Worm (Caenorhabditis elegans) whole organism, late embryonic: ENCODE data around the gene etc-1.

Experiments used
- C08G9.2 ChIP-seq: sonication (generic microtip); optimal IDR thresholded peaks from 2 replicates; lab custom pipeline; 2016; ENCODE audit warnings: mild to moderate bottlenecking, missing genetic modification characterization, moderate library complexity, missing compliant biosample characterization
- C38D4.7 ChIP-seq: fragments of 200-800 bp; sonication (Bioruptor generic); optimal IDR thresholded peaks from 2 replicates; lab custom pipeline; 2018; ENCODE audit warnings: mild to moderate bottlenecking, missing genetic modification characterization, moderate library complexity, missing compliant biosample characterization
- K02D7.2 ChIP-seq: sonication (generic microtip); optimal IDR thresholded peaks from 2 replicates; lab custom pipeline; 2017; ENCODE audit warnings: mild to moderate bottlenecking, missing genetic modification characterization, missing compliant biosample characterization
- Y22D7AL.16 ChIP-seq: sonication (generic microtip); optimal IDR thresholded peaks from 2 replicates; lab custom pipeline; 2016; ENCODE audit warnings: missing genetic modification characterization, missing compliant biosample characterization
- ahr-1 ChIP-seq: sonication (generic microtip); optimal IDR thresholded peaks from 2 replicates; lab custom pipeline; 2016; ENCODE audit warnings: missing genetic modification characterization, missing compliant biosample characterization
- ceh-14 ChIP-seq: sonication (generic microtip); optimal IDR thresholded peaks from 2 replicates; lab custom pipeline; 2016; ENCODE audit warnings: missing genotype, missing genetic modification characterization, missing compliant biosample characterization
- ceh-19 ChIP-seq: fragments of 200-800 bp; sonication (Bioruptor generic); optimal IDR thresholded peaks from 2 replicates; lab custom pipeline; 2018; ENCODE audit warnings: mild to moderate bottlenecking, missing genetic modification characterization, missing compliant biosample characterization
- ceh-22 ChIP-seq: sonication (generic microtip); optimal IDR thresholded peaks from 2 replicates; lab custom pipeline; 2017; ENCODE audit warnings: missing biosample characterization, missing genetic modification characterization
- ceh-24 ChIP-seq: sonication (generic microtip); optimal IDR thresholded peaks from 2 replicates; lab custom pipeline; 2016; ENCODE audit warnings: mild to moderate bottlenecking, missing genetic modification characterization, missing compliant biosample characterization
- ceh-48 ChIP-seq: sonication (generic microtip); optimal IDR thresholded peaks from 2 replicates; lab custom pipeline; 2016; ENCODE audit warnings: missing genetic modification characterization, inconsistent platforms, missing compliant biosample characterization
- che-1 ChIP-seq: sonication (generic microtip); optimal IDR thresholded peaks from 2 replicates; lab custom pipeline; 2016; ENCODE audit warnings: mild to moderate bottlenecking, missing genetic modification characterization, missing compliant biosample characterization
- dmd-4 ChIP-seq: sonication (generic microtip); optimal IDR thresholded peaks from 2 replicates; lab custom pipeline; 2016; ENCODE audit warnings: borderline replicate concordance, missing genetic modification characterization, missing compliant biosample characterization
- dve-1 ChIP-seq: sonication (generic microtip); optimal IDR thresholded peaks from 2 replicates; lab custom pipeline; 2017; ENCODE audit warnings: antibody characterized with exemption, mild to moderate bottlenecking, missing genetic modification characterization, missing compliant biosample characterization
- elt-2 ChIP-seq: sonication (generic microtip); optimal IDR thresholded peaks from 2 replicates; lab custom pipeline; 2016; ENCODE audit warnings: missing genetic modification reagents, missing genetic modification characterization, missing compliant biosample characterization
- elt-4 ChIP-seq: sonication (generic microtip); optimal IDR thresholded peaks from 2 replicates; lab custom pipeline; 2016; ENCODE audit warnings: missing genetic modification characterization, missing compliant biosample characterization
- fkh-10 ChIP-seq: fragments of 150-350 bp; optimal IDR thresholded peaks from 2 replicates; lab custom pipeline; 2014; ENCODE audit warnings: missing biosample characterization, missing genetic modification reagents, missing genetic modification characterization
- gmeb-2 ChIP-seq: sonication (generic microtip); optimal IDR thresholded peaks from 2 replicates; lab custom pipeline; 2016; ENCODE audit warnings: missing genetic modification characterization, inconsistent platforms, missing compliant biosample characterization
- hlh-15 ChIP-seq: sonication (generic microtip); optimal IDR thresholded peaks from 2 replicates; lab custom pipeline; 2016; ENCODE audit warnings: missing genetic modification characterization, missing compliant biosample characterization
- hlh-30 ChIP-seq: sonication (generic microtip); optimal IDR thresholded peaks from 2 replicates; lab custom pipeline; 2017; ENCODE audit warnings: antibody characterized with exemption, missing genetic modification characterization, missing compliant biosample characterization; ENCODE audit not compliant: insufficient read depth
- hlh-8 ChIP-seq: sonication (generic microtip); optimal IDR thresholded peaks from 2 replicates; lab custom pipeline; 2016; ENCODE audit warnings: missing genotype, missing genetic modification characterization, missing compliant biosample characterization
- lim-6 ChIP-seq: sonication (generic microtip); optimal IDR thresholded peaks from 2 replicates; lab custom pipeline; 2016; ENCODE audit warnings: missing genetic modification characterization, missing compliant biosample characterization
- lin-11 ChIP-seq: fragments of 200-800 bp; sonication (Bioruptor generic); optimal IDR thresholded peaks from 2 replicates; lab custom pipeline; 2018; ENCODE audit warnings: mild to moderate bottlenecking, missing genetic modification characterization, missing compliant biosample characterization
- mec-3 ChIP-seq: sonication (generic microtip); optimal IDR thresholded peaks from 2 replicates; lab custom pipeline; 2016; ENCODE audit warnings: borderline replicate concordance, missing genetic modification characterization, missing compliant biosample characterization
- npax-4 ChIP-seq: sonication (generic microtip); optimal IDR thresholded peaks from 2 replicates; lab custom pipeline; 2016; ENCODE audit warnings: missing genetic modification characterization, missing compliant biosample characterization
- pag-3 ChIP-seq: sonication (generic microtip); optimal IDR thresholded peaks from 2 replicates; lab custom pipeline; 2016; ENCODE audit warnings: missing compliant biosample characterization, missing genetic modification characterization, borderline replicate concordance
- pha-4 ChIP-seq: fragments of 150-350 bp; optimal IDR thresholded peaks from 2 replicates; lab custom pipeline; 2018; ENCODE audit warnings: missing biosample characterization, missing genetic modification reagents, missing genetic modification characterization
- pqm-1 ChIP-seq: sonication (generic microtip); optimal IDR thresholded peaks from 2 replicates; lab custom pipeline; 2016; ENCODE audit warnings: missing genetic modification characterization, missing compliant biosample characterization
- pros-1 ChIP-seq: fragments of 150-350 bp; optimal IDR thresholded peaks from 2 replicates; lab custom pipeline; 2014; ENCODE audit warnings: missing biosample characterization, missing genetic modification reagents, missing genetic modification characterization
- sox-2 ChIP-seq: fragments of 200-800 bp; sonication (Bioruptor generic); IDR thresholded peaks from 2 replicates; pipeline ENCODE4 v1.3.6; 2022; ENCODE audit warnings: missing genetic modification reagents, missing genetic modification characterization, missing compliant biosample characterization
- tbx-2 ChIP-seq: sonication (generic microtip); optimal IDR thresholded peaks from 2 replicates; lab custom pipeline; 2016; ENCODE audit warnings: missing genetic modification characterization, missing compliant biosample characterization
- tbx-7 ChIP-seq: sonication (generic microtip); optimal IDR thresholded peaks from 2 replicates; lab custom pipeline; 2016; ENCODE audit warnings: missing genotype, missing genetic modification characterization, missing compliant biosample characterization
- unc-3 ChIP-seq, 2 experiments: fragments of 200-800 bp in 1 of 2; sonication (Bioruptor generic) in 1 of 2; sonication (generic microtip) in 1 of 2; conservative IDR thresholded peaks in 1 of 2; optimal IDR thresholded peaks in 1 of 2; 2 replicates each; pipeline versions ENCODE4 v1.3.6 to Lab custom; 2016 to 2022; ENCODE audit warnings: missing compliant biosample characterization in 2 of 2, missing genetic modification characterization in 2 of 2, missing genetic modification reagents in 1 of 2
- unc-86 ChIP-seq: sonication (generic microtip); optimal IDR thresholded peaks from 2 replicates; lab custom pipeline; 2016; ENCODE audit warnings: missing genetic modification characterization, missing compliant biosample characterization
- zip-5 ChIP-seq: sonication (generic microtip); optimal IDR thresholded peaks from 2 replicates; lab custom pipeline; 2016; ENCODE audit warnings: missing genetic modification characterization, missing compliant biosample characterization

The etc-1 gene

DNA sequence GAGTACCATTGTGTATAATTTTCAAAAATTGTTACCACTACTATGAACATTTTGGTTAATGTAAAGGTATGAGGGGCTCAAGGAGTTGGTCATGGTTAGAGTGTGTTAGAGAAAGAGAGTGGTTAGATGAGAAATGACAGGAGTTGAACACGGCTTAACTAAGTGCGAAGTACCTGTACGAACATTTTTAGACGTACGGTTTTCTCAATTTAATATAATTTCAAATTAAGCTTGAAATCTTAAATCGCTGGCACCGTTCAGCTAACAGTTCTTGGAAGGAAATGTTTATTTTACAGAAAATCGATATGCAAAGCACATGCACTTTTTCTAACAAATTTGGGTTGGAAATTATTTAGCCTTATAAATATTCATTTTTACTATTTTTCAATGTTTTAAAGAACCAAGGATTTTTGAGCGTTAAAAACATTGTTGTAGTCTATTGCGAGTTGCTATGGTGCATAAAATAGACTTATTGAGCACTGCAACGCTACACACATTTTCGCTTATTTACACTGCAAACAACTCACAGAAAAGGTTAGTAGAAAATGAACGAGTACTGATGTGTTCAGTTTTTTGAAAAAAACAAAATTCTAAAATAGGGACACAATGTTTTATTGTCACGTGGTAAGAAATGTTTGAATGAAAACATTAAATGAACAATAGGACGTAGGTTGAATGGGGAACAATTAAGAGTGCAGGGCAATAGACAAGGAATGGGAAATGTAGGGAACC, 37.2 kb downstream of the etc-1 start, which contains the start of gene sphk-1:
TSS of gene sphk-1 (minus strand) at position 51 of the 732 bp plus-strand sequence.
- no peak for TF ChIP-seq pha-4 (tag; lab: Kevin White, UChicago)
- TF ChIP-seq npax-4 (tag; lab: Kevin White, UChicago) = no peak
- TF ChIP-seq sox-2 (GFP tag; lab: Robert Waterston, UW) = peak; percentile 19; the same call in 1 of the 2 replicates
- no peak for TF ChIP-seq Y22D7AL.16 (tag; lab: Kevin White, UChicago)
- peak; percentile 26 for TF ChIP-seq hlh-30
- TF ChIP-seq, all 69 proteins: peak for 2

DNA sequence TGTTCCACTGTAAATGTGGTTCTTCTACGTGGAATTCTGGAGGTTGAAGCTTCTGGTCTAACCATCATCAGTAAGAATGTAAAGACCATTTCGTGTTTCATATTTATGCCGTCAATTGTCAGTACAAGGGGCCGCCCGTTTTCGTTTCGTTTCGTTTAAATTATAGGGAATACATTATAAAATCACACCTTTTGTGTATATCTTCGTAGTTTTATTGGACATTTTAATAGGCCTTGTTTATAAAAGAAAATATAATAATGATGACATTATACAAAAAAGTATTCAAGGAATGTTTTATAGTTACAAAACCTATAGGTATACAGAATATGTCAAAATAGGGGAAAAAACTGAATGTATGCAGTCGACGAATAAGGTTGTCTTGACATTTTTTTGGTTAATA, 39.1 kb downstream of the etc-1 start, which contains the start of gene ceh-7:
TSS of gene ceh-7 (minus strand) at position 101 of the 400 bp plus-strand sequence.
- no peak for TF ChIP-seq pag-3 (tag; lab: Kevin White, UChicago)
- TF ChIP-seq C08G9.2 = no peak
- TF ChIP-seq dve-1 (tag; lab: Kevin White, UChicago) = no peak
- no peak for TF ChIP-seq tbx-7
- TF ChIP-seq pqm-1 (tag; lab: Kevin White, UChicago) = no peak
- no peak for TF ChIP-seq elt-4 (tag; lab: Kevin White, UChicago)
- TF ChIP-seq ceh-24 = no peak
- TF ChIP-seq ahr-1 (tag; lab: Kevin White, UChicago) = no peak
- TF ChIP-seq ceh-19 (GFP tag; lab: Kevin White, UChicago) = no peak
- TF ChIP-seq ceh-48 (tag; lab: Kevin White, UChicago) = no peak
- TF ChIP-seq ceh-14 = no peak
- TF ChIP-seq unc-86 (tag; lab: Kevin White, UChicago) = no peak
- no peak for TF ChIP-seq pha-4 (tag; lab: Kevin White, UChicago)
- no peak for TF ChIP-seq lim-6 (tag; lab: Kevin White, UChicago)
- no peak for TF ChIP-seq pros-1
- no peak for TF ChIP-seq fkh-10
- TF ChIP-seq dmd-4 = no peak
- TF ChIP-seq ceh-22 (tag; lab: Kevin White, UChicago) = no peak
- TF ChIP-seq npax-4 (tag; lab: Kevin White, UChicago) = no peak
- TF ChIP-seq C38D4.7 = no peak

DNA sequence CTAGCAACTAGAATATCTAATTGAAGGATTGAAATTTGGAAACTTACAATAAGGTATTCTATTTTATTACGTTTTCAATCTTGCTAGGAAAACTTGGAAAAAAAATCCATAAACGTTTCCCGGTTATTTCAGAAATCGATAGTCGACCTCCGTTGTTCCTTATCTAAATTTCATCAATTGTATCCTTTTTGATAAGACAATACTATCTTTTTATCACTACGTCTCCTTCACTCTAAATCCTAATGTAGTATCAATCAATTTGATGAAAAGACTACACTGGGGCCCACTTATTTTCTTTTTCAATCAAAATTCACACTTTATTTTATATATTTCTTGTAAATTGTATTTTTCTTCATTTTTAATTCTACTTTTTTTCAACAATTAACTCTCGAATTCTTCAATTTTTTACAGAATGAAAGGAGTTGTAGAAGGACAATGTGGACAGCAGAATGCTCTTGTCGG, 39.8 kb downstream of the etc-1 start, which contains the start of gene prx-5:
TSS of gene prx-5 (plus strand) at position 412 of the 462 bp plus-strand sequence.
- TF ChIP-seq sox-2 (GFP tag; lab: Robert Waterston, UW) = no peak
- peak; percentile 72 for TF ChIP-seq elt-2 (tag; lab: Kevin White, UChicago)

DNA sequence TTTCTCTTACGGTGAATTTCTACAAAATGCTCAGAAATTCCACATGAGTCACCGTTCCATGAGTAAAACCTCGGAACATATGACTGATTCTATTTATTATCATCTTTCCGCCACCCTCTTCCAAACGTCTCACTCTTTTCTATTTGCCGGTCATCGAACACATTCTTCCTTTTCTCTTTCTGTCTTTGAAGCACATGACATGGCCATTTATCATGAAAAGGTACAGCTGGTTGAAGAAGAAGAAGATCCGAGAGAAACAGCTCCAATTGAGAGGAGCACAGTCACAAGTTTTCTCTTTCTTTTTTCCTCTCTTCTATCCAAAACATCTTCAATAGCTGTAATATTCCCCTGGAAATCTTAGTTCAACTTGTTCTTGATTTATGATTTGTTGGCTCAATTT, 42.4 kb downstream of the etc-1 start, which contains the start of gene cup-16:
TSS of gene cup-16 (plus strand) at position 132 of the 400 bp plus-strand sequence.
- no peak for TF ChIP-seq hlh-15 (tag; lab: Kevin White, UChicago)
- no peak for TF ChIP-seq gmeb-2 (tag; lab: Kevin White, UChicago)
- no peak for TF ChIP-seq unc-3 (GFP tag; conservative IDR thresholded peaks at IDR 0.05; lab: Robert Waterston, UW)
- no peak for TF ChIP-seq unc-3 (tag; optimal IDR thresholded peaks at IDR 0.05; lab: Kevin White, UChicago)
- TF ChIP-seq K02D7.2 (tag; lab: Kevin White, UChicago) = no peak
- TF ChIP-seq Y22D7AL.16 (tag; lab: Kevin White, UChicago) = no peak
- TF ChIP-seq hlh-8 = no peak
- no peak for TF ChIP-seq pha-4 (tag; lab: Kevin White, UChicago)
- TF ChIP-seq sox-2 (GFP tag; lab: Robert Waterston, UW) = no peak
- no peak for TF ChIP-seq che-1 (tag; lab: Kevin White, UChicago)
- no peak for TF ChIP-seq C08G9.2

DNA sequence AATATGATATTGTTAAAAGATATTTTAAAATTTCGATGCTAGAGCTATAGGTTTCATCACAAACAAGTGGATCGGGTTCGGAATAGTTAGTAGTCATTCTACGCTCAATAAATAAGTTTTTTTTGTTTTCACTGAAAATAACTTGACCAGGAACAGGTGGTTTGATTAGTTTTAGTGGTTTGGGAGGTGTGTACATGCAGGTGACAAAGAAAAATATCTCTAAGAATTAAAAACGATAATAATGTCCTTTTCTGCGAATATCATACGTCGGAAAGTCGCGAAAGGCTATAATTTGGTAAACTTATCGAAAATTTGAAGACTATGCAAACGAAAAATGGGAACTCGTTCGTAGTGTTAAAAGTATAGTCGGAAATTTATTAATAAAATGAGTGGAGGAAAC, 45.7 kb downstream of the etc-1 start, which contains the start of gene srg-15:
TSS of gene srg-15 (minus strand) at position 101 of the 400 bp plus-strand sequence.
- TF ChIP-seq zip-5 (tag; lab: Kevin White, UChicago) (no peak), tbx-7 (no peak), sox-2 (GFP tag; lab: Robert Waterston, UW) (no peak), lin-11 (tag; lab: Kevin White, UChicago) (no peak), mec-3 (tag; lab: Kevin White, UChicago) (no peak), tbx-2 (no peak), pha-4 (tag; lab: Kevin White, UChicago) (no peak), K02D7.2 (tag; lab: Kevin White, UChicago) (no peak)
